Worm (Caenorhabditis elegans) whole organism, L2 larva: Measurements from ENCODE around the gene ssu-1.

ENCODE experiments used
- mdl-1 ChIP-seq, 2 experiments: fragments of 150-350 bp in 1 of 2; sonication (generic microtip) in 1 of 2; optimal IDR thresholded peaks; 2 replicates each; lab custom pipeline; 2017; ENCODE audit warnings: missing biosample characterization in 2 of 2, missing genetic modification characterization in 2 of 2
- zag-1 ChIP-seq: fragments of 150-350 bp; optimal IDR thresholded peaks from 2 replicates; lab custom pipeline; 2014; ENCODE audit warnings: missing biosample characterization, missing genetic modification characterization

- TF ChIP-seq mdl-1 (tag; optimal IDR thresholded peaks at IDR 0.05; lab: Kevin White, UChicago) (no peak), zag-1 (tag; lab: Kevin White, UChicago) (no peak)
These were observed 9.2 kb upstream of the ssu-1 start, which contains the start of gene Y113G7A.12 for ce11 chrV:20142285-20142684.
